Worm (Caenorhabditis elegans): ENCODE measurements around the gene F21A3.3.

The F21A3.3 gene

DNA sequence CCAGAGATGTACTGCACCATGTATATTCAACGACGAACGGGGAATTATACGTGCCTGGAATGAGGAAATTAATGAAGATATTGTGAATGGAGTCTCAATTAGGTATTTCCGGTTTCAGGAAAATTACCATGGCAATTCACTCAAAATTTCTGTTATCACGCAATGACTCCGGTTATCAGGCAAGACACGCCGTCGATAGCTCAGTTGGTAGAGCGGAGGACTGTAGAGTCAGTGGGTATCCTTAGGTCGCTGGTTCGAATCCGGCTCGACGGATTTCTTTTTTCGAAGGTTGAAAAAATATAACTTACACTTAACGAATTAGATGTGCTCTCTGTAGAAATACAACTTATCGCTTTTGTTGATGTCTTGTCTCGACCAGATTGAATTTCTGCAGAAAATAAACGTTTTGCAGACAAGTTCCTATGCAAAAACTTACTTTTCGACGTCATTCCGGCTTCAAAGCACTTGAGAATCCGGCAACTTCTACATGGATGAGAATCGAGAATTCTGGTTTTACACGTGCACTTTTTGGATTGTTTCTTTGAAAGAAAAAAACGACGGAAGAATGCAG lies 36.9 kb upstream of the F21A3.3 start (continued):
- TF ChIP-seq nfya-2 (GFP tag; IDR thresholded peaks at IDR 0.05) = no peak
- TF ChIP-seq him-1 (tag; optimal IDR thresholded peaks at IDR 0.05) = peak; percentile 57
- peak; percentile 40 for TF ChIP-seq D2030.7 (GFP tag; IDR thresholded peaks at IDR 0.05)
- no peak for TF ChIP-seq gei-17 (GFP tag; optimal IDR thresholded peaks at IDR 0.05)
- TF ChIP-seq ekl-4 (GFP tag; IDR thresholded peaks at IDR 0.05) = no peak
- TF ChIP-seq madf-6 (GFP tag; IDR thresholded peaks at IDR 0.05) = peak; percentile 40; the same call in 1 of the 2 replicates
- peak; percentile 11 for TF ChIP-seq snpc-4 (GFP tag; optimal IDR thresholded peaks at IDR 0.05)
- TF ChIP-seq snpc-4 (tag; optimal IDR thresholded peaks at IDR 0.05) = no peak
- TF ChIP-seq T26A5.8 (tag; optimal IDR thresholded peaks at IDR 0.05) = no peak
- peak; percentile 29 for TF ChIP-seq ztf-18 (tag; optimal IDR thresholded peaks at IDR 0.05)
- TF ChIP-seq hmg-1.2 (GFP tag; IDR thresholded peaks at IDR 0.05) = peak; percentile 28
- no peak for TF ChIP-seq cebp-1 (GFP tag; IDR thresholded peaks at IDR 0.05)
- TF ChIP-seq cebp-1 (tag; optimal IDR thresholded peaks at IDR 0.05) = no peak
- TF ChIP-seq C17E4.6 (GFP tag; IDR thresholded peaks at IDR 0.05) = no peak

DNA sequence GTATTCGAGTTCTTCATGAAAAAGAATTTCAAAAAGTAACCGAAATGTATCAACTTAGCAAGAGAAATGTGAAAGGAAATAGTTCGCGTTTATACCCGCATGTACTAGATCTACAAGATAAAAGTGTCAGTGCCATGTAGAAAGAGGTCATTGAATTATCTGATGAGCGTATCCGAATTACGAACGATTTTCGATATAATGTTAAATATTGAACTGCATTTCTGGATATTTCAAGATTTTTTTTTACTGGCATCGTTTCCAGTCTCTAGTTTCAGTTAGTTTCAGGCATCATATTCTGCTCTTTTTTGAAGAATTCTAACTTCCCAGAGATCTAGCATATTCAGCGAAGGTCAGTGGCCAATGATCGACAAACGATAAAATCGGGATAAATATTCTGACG lies 36.1 kb upstream of the F21A3.3 start, which contains the start of gene nhr-150:
Gene nhr-150, minus strand, starts transcription at position 92 of the 400 bp plus-strand sequence.
- TF ChIP-seq F39B2.1 (GFP tag; IDR thresholded peaks at IDR 0.05) = no peak

- TF ChIP-seq ztf-22 (GFP tag; optimal IDR thresholded peaks at IDR 0.05) = no peak
- peak; percentile 28 for TF ChIP-seq nhr-80 (tag; optimal IDR thresholded peaks at IDR 0.05)
These were observed 34.0 kb upstream of the F21A3.3 start for ce11 chrV:15483563-15483962.

DNA sequence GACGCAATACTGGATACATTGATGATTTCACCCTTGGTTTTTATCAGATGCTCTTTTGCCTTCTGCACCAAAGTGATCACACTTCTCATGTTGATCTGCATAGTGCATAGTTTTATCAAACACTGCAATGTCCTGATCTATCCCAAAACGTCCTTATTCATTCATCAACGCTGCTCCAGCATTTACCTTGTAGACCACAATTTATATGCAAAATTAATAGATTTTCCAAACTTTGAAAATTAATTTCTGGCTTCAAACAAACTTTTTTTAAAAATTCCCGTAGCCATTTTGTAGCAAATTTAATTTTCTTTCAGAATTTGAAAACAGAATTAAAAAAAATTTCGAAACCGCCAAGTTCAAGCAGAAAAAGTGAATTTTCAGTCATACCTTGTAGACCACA lies 33.0 kb upstream of the F21A3.3 start, which contains the start of gene C06B8.3:
Gene C06B8.3, minus strand, starts transcription at position 101 of the 400 bp plus-strand sequence.
- TF ChIP-seq mes-4 (tag; optimal IDR thresholded peaks at IDR 0.05) (no peak), die-1 (tag; optimal IDR thresholded peaks at IDR 0.05) (no peak), mel-28 (tag; optimal IDR thresholded peaks at IDR 0.05; ENCODE audit: borderline replicate concordance) (no peak), lin-40 (tag; optimal IDR thresholded peaks at IDR 0.05) (no peak)

- TF ChIP-seq sptf-2 (GFP tag; optimal IDR thresholded peaks at IDR 0.05) (no peak), Y53G8AR.9 (GFP tag; conservative IDR thresholded peaks at IDR 0.05) (no peak), atf-7 (tag; optimal IDR thresholded peaks at IDR 0.05) (no peak), rcor-1 (GFP tag; IDR thresholded peaks at IDR 0.05) (no peak), Y79H2A.3 (GFP tag; conservative IDR thresholded peaks at IDR 0.05) (no peak), lsl-1 (GFP tag; optimal IDR thresholded peaks at IDR 0.05) (no peak), ztf-25 (GFP tag; IDR thresholded peaks at IDR 0.05) (no peak), F22D6.2 (tag; optimal IDR thresholded peaks at IDR 0.05) (no peak), athp-1 (tag; optimal IDR thresholded peaks at IDR 0.05) (no peak)
These were observed 29.7 kb upstream of the F21A3.3 start, which contains the start of gene srw-21 for ce11 chrV:15487764-15488163. srw-21 (plus strand) TSS chrV:15488064.

DNA sequence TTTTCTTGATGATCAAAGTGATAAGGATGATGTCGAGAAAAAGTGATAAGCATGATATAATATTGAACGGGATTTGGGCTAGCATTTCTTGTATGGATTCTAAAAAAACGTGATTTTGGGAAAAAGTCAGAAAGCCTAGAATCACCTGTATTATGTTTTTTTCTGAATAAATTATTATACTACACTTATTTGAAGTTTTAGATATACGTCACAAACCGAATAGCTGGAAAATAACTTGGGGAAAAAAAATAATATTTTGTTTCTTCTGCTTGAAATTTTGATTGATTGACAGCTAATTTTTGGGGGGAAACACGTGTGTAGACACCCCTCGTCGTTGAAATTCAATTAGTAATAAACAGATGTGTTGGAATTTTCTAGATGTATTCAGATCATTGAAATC lies 25.0 kb upstream of the F21A3.3 start, which contains the start of gene str-264:
Gene str-264, minus strand, starts transcription at position 101 of the 400 bp plus-strand sequence.
- no peak for TF ChIP-seq Y56A3A.18 (GFP tag; IDR thresholded peaks at IDR 0.05)
- no peak for TF ChIP-seq let-607 (tag; optimal IDR thresholded peaks at IDR 0.05)
- no peak for TF ChIP-seq F57A8.1 (GFP tag; optimal IDR thresholded peaks at IDR 0.05)
- no peak for TF ChIP-seq ceh-40 (GFP tag; IDR thresholded peaks at IDR 0.05)
- TF ChIP-seq F10E7.11 (tag; optimal IDR thresholded peaks at IDR 0.05) = no peak
- no peak for TF ChIP-seq egrh-3 (GFP tag; IDR thresholded peaks at IDR 0.05)

All from whole organism, young adult.